Worm (Caenorhabditis elegans) whole organism, midembryonic: ENCODE results near the gene W10D9.3.
A peak's percentile ranks its signal among the peaks of the same experiment; 100 is the strongest.

ENCODE experiments used
- T22C8.4 ChIP-seq: fragments of 200-800 bp; sonication (Bioruptor generic); IDR thresholded peaks from 2 replicates; pipeline ENCODE4 v1.3.6; 2022; ENCODE audit warnings: missing genetic modification characterization, missing compliant biosample characterization
- cog-1 ChIP-seq: sonication (generic microtip); optimal IDR thresholded peaks from 2 replicates; lab custom pipeline; 2016; ENCODE audit warnings: missing genetic modification characterization, missing compliant biosample characterization
- flt-1 ChIP-seq: fragments of 200-800 bp; sonication (Bioruptor generic); IDR thresholded peaks from 2 replicates; pipeline ENCODE4 v1.3.6; 2022; ENCODE audit warnings: missing genetic modification characterization, missing compliant biosample characterization
- klf-2 ChIP-seq: fragments of 200-800 bp; sonication (Bioruptor generic); conservative IDR thresholded peaks from 2 replicates; pipeline ENCODE4 v1.3.6; 2022; ENCODE audit warnings: missing genetic modification reagents, missing genetic modification characterization, missing compliant biosample characterization
- med-1 ChIP-seq: sonication (generic microtip); optimal IDR thresholded peaks from 2 replicates; lab custom pipeline; 2017; ENCODE audit warnings: missing genetic modification characterization, mild to moderate bottlenecking, missing compliant biosample characterization, antibody characterized with exemption, missing genetic modification reagents; ENCODE audit not compliant: insufficient read depth
- ref-1 ChIP-seq: fragments of 200-800 bp; sonication (Bioruptor generic); conservative IDR thresholded peaks from 2 replicates; pipeline ENCODE4 v1.3.6; 2022; ENCODE audit warnings: missing genetic modification reagents, missing genetic modification characterization, missing compliant biosample characterization
- tab-1 ChIP-seq: fragments of 200-800 bp; sonication (Bioruptor generic); IDR thresholded peaks from 2 replicates; pipeline ENCODE4 v1.3.6; 2022; ENCODE audit warnings: missing genetic modification characterization, missing compliant biosample characterization
- ztf-23 ChIP-seq: fragments of 200-800 bp; sonication (Bioruptor generic); IDR thresholded peaks from 2 replicates; pipeline ENCODE4 v1.3.6; 2022; ENCODE audit warnings: missing genetic modification reagents, missing genetic modification characterization, missing compliant biosample characterization
- ztf-29 ChIP-seq: fragments of 200-800 bp; sonication (Bioruptor generic); IDR thresholded peaks from 2 replicates; pipeline ENCODE4 v1.3.6; 2022; ENCODE audit warnings: missing genetic modification reagents, missing genetic modification characterization, missing compliant biosample characterization

- no peak for TF ChIP-seq flt-1 (GFP tag; lab: Robert Waterston, UW)
- TF ChIP-seq med-1: no peak
- no peak for TF ChIP-seq ref-1 (GFP tag; lab: Robert Waterston, UW)
- no peak for TF ChIP-seq cog-1 (tag; lab: Kevin White, UChicago)
- TF ChIP-seq ztf-23 (GFP tag; lab: Robert Waterston, UW): no peak
- 0 out of 2 replicates have a peak, but pooled peaks have one; percentile 9 for TF ChIP-seq T22C8.4
- no peak for TF ChIP-seq tab-1 (GFP tag; lab: Robert Waterston, UW)
- TF ChIP-seq klf-2 (GFP tag; lab: Robert Waterston, UW): no peak
- TF ChIP-seq ztf-29 (GFP tag; lab: Robert Waterston, UW): no peak
These were observed 2.9 kb downstream of the W10D9.3 start, which contains the start of gene gvd-1 for ce11 chrII:457790-458189.
